Worm (Caenorhabditis elegans) whole organism, L1 larva: ENCODE data around the gene lact-5.

ENCODE experiments used
- ceh-82 ChIP-seq, 3 experiments: fragments of 150-350 bp in 1 of 3; sonication (generic microtip) in 2 of 3; optimal IDR thresholded peaks; 2 replicates each; lab custom pipeline; 2014 to 2017; ENCODE audit warnings: missing biosample characterization in 3 of 3, missing genetic modification characterization in 3 of 3
- ceh-90 ChIP-seq: sonication (generic microtip); optimal IDR thresholded peaks from 2 replicates; lab custom pipeline; 2016; ENCODE audit warnings: missing genetic modification characterization, missing compliant biosample characterization
- elt-2 ChIP-seq: sonication (generic microtip); optimal IDR thresholded peaks from 2 replicates; lab custom pipeline; 2016; ENCODE audit warnings: missing genetic modification characterization, mild to moderate bottlenecking, inconsistent platforms, missing compliant biosample characterization, missing genetic modification reagents
- mep-1 ChIP-seq: fragments of 150-350 bp; optimal IDR thresholded peaks from 2 replicates; lab custom pipeline; 2014; ENCODE audit warnings: missing biosample characterization, missing genetic modification characterization
- unc-30 ChIP-seq: sonication (generic microtip); optimal IDR thresholded peaks from 2 replicates; lab custom pipeline; 2017; ENCODE audit warnings: missing biosample characterization, missing genetic modification characterization

DNA sequence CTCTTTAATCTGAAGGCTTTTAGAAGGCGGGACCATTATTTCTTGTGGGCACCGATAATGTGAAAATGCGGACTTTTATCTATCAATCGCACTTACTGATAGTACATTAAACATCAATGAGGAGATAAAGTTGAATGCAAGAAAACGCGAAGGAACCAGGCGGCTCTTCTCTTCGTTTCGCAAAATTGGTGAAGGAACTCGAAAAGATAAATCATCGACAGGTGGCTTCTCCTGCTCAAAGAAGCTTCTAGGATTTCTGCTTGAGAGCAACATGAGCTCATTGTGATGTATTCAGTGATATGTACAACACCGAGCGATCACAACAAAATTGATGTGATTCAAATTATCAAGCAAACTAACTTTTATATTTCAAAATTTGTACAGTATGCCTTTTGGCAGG lies 15.7 kb downstream of the lact-5 start:
- TF ChIP-seq elt-2 (tag; lab: Kevin White, UChicago) (no peak), unc-30 (no peak), mep-1 (no peak), ceh-82 (tag; optimal IDR thresholded peaks at IDR 0.05; lab: Kevin White, UChicago) (no peak), ceh-90 (tag; lab: Kevin White, UChicago) (no peak)
